Fruit fly (Drosophila melanogaster): ENCODE measurements around the gene spidey.

Gene spidey

dm6 chrX:7891596-7892538 is 16.9 kb upstream of the spidey start, which contains the start of gene Nek2:
Nek2 (minus strand) TSS chrX:7891646.
- TF ChIP-seq ey (GFP tag; optimal IDR thresholded peaks at IDR 0.05) = no peak
- TF ChIP-seq jim (GFP tag; optimal IDR thresholded peaks at IDR 0.05) = no peak
- TF ChIP-seq OdsH (GFP tag; optimal IDR thresholded peaks at IDR 0.05) = peak; percentile 42
- no peak for TF ChIP-seq N (GFP tag; optimal IDR thresholded peaks at IDR 0.05)
- TF ChIP-seq CrebA (GFP tag; optimal IDR thresholded peaks at IDR 0.05; ENCODE audit: borderline replicate concordance) = no peak
- TF ChIP-seq foxo (GFP tag; optimal IDR thresholded peaks at IDR 0.05) = peak in 1 of 2 experiments; percentile 37
- no peak for TF ChIP-seq rgr (GFP tag; optimal IDR thresholded peaks at IDR 0.05)
- no peak for TF ChIP-seq Vsx2 (GFP tag; optimal IDR thresholded peaks at IDR 0.05; ENCODE audit: partially characterized antibody)
- TF ChIP-seq CG9705 (GFP tag; optimal IDR thresholded peaks at IDR 0.05) = no peak
- no peak for TF ChIP-seq Dif (GFP tag; optimal IDR thresholded peaks at IDR 0.05; ENCODE audit: partially characterized antibody)
- TF ChIP-seq Dfd (GFP tag; optimal IDR thresholded peaks at IDR 0.05) = no peak
- peak; percentile 23 for TF ChIP-seq psq (GFP tag; optimal IDR thresholded peaks at IDR 0.05)
- peak; percentile 49 for TF ChIP-seq Sp1 (GFP tag; optimal IDR thresholded peaks at IDR 0.05)
- no peak for TF ChIP-seq Mio (GFP tag; optimal IDR thresholded peaks at IDR 0.05)
- no peak for TF ChIP-seq GATAd (GFP tag; optimal IDR thresholded peaks at IDR 0.05)
- TF ChIP-seq dmrt93B (GFP tag; optimal IDR thresholded peaks at IDR 0.05) = no peak
- peak; percentile 15 for TF ChIP-seq fru (GFP tag; optimal IDR thresholded peaks at IDR 0.05)
- no peak for TF ChIP-seq Jra (GFP tag; optimal IDR thresholded peaks at IDR 0.05)
- no peak for TF ChIP-seq Hnf4 (GFP tag; optimal IDR thresholded peaks at IDR 0.05)
- peak; percentile 76 for TF ChIP-seq Myc (optimal IDR thresholded peaks at IDR 0.05)
- no peak for TF ChIP-seq sage (GFP tag; optimal IDR thresholded peaks at IDR 0.05)
- TF ChIP-seq woc (GFP tag; optimal IDR thresholded peaks at IDR 0.05) = peak; percentile 75
- no peak for TF ChIP-seq lola (GFP tag; optimal IDR thresholded peaks at IDR 0.05)
- TF ChIP-seq HLH106 (tag; optimal IDR thresholded peaks at IDR 0.05) = peak; percentile 51
- no peak for TF ChIP-seq brk (GFP tag; optimal IDR thresholded peaks at IDR 0.05)
- TF ChIP-seq dl (GFP tag; optimal IDR thresholded peaks at IDR 0.05; ENCODE audit: insufficient read depth in 1 of 2, partially characterized antibody in 2 of 2) = peak; percentile 13 to 46
- no peak for TF ChIP-seq Abd-B (GFP tag; optimal IDR thresholded peaks at IDR 0.05)
- no peak for TF ChIP-seq CG32264 (GFP tag; optimal IDR thresholded peaks at IDR 0.05)
- peak; percentile 24 for TF ChIP-seq h (GFP tag; optimal IDR thresholded peaks at IDR 0.05)

dm6 chrX:7892539-7892899 is 16.2 kb upstream of the spidey start:
- TF ChIP-seq usp (GFP tag; optimal IDR thresholded peaks at IDR 0.05) (no peak), HLH106 (tag; optimal IDR thresholded peaks at IDR 0.05) (peak; percentile 58), OdsH (GFP tag; optimal IDR thresholded peaks at IDR 0.05) (peak; percentile 52), br (GFP tag; optimal IDR thresholded peaks at IDR 0.05) (peak; percentile 39), ey (GFP tag; optimal IDR thresholded peaks at IDR 0.05) (peak; percentile 63), rgr (GFP tag; optimal IDR thresholded peaks at IDR 0.05) (peak; percentile 62), Hnf4 (GFP tag; optimal IDR thresholded peaks at IDR 0.05) (peak; percentile 38), foxo (GFP tag; optimal IDR thresholded peaks at IDR 0.05) (peak in 1 of 2 experiments; percentile 71), dl (GFP tag; optimal IDR thresholded peaks at IDR 0.05; ENCODE audit: insufficient read depth in 1 of 2, partially characterized antibody in 2 of 2) (no peak), Sp1 (GFP tag; optimal IDR thresholded peaks at IDR 0.05) (peak; percentile 62), psq (GFP tag; optimal IDR thresholded peaks at IDR 0.05) (peak; percentile 12), Dfd (GFP tag; optimal IDR thresholded peaks at IDR 0.05) (no peak), fru (GFP tag; optimal IDR thresholded peaks at IDR 0.05) (peak; percentile 68), h (GFP tag; optimal IDR thresholded peaks at IDR 0.05) (peak; percentile 59), dmrt93B (GFP tag; optimal IDR thresholded peaks at IDR 0.05) (peak; percentile 17)

- TF ChIP-seq Dif (GFP tag; optimal IDR thresholded peaks at IDR 0.05; ENCODE audit: partially characterized antibody) = no peak
- TF ChIP-seq rgr (GFP tag; optimal IDR thresholded peaks at IDR 0.05) = peak; percentile 70
- TF ChIP-seq brk (GFP tag; optimal IDR thresholded peaks at IDR 0.05) = no peak
- no peak for TF ChIP-seq usp (GFP tag; optimal IDR thresholded peaks at IDR 0.05)
- peak; percentile 59 for TF ChIP-seq Sp1 (GFP tag; optimal IDR thresholded peaks at IDR 0.05)
- TF ChIP-seq Jra (GFP tag; optimal IDR thresholded peaks at IDR 0.05) = peak; percentile 33
- TF ChIP-seq dmrt93B (GFP tag; optimal IDR thresholded peaks at IDR 0.05) = peak; percentile 9
- TF ChIP-seq OdsH (GFP tag; optimal IDR thresholded peaks at IDR 0.05) = peak; percentile 50
- TF ChIP-seq psq (GFP tag; optimal IDR thresholded peaks at IDR 0.05) = peak; percentile 55
- TF ChIP-seq woc (GFP tag; optimal IDR thresholded peaks at IDR 0.05) = peak; percentile 61
- TF ChIP-seq CrebA (GFP tag; optimal IDR thresholded peaks at IDR 0.05; ENCODE audit: borderline replicate concordance) = no peak
- no peak for TF ChIP-seq tai (GFP tag; optimal IDR thresholded peaks at IDR 0.05)
- no peak for TF ChIP-seq jim (GFP tag; optimal IDR thresholded peaks at IDR 0.05)
- peak; percentile 59 for TF ChIP-seq fru (GFP tag; optimal IDR thresholded peaks at IDR 0.05)
- peak; percentile 44 for TF ChIP-seq sv (GFP tag; optimal IDR thresholded peaks at IDR 0.05)
- peak; percentile 50 for TF ChIP-seq CG9705 (GFP tag; optimal IDR thresholded peaks at IDR 0.05)
- TF ChIP-seq Hr78 (GFP tag; optimal IDR thresholded peaks at IDR 0.05) = no peak
- peak; percentile 54 for TF ChIP-seq sage (GFP tag; optimal IDR thresholded peaks at IDR 0.05)
- TF ChIP-seq Abd-B (GFP tag; optimal IDR thresholded peaks at IDR 0.05) = no peak
- TF ChIP-seq Myc (optimal IDR thresholded peaks at IDR 0.05) = peak; percentile 68
- TF ChIP-seq Rel (GFP tag; optimal IDR thresholded peaks at IDR 0.05) = no peak
- TF ChIP-seq Rel (tag; optimal IDR thresholded peaks at IDR 0.05) = peak; percentile 21
- no peak for TF ChIP-seq Vsx2 (GFP tag; optimal IDR thresholded peaks at IDR 0.05; ENCODE audit: partially characterized antibody)
- peak; percentile 32 for TF ChIP-seq dsf (GFP tag; optimal IDR thresholded peaks at IDR 0.05; ENCODE audit: borderline replicate concordance)
- TF ChIP-seq Hr83 (GFP tag; optimal IDR thresholded peaks at IDR 0.05; ENCODE audit: poor library complexity, severe bottlenecking) = peak; percentile 31
- no peak for TF ChIP-seq Dfd (GFP tag; optimal IDR thresholded peaks at IDR 0.05)
- no peak for TF ChIP-seq CG32264 (GFP tag; optimal IDR thresholded peaks at IDR 0.05)
- TF ChIP-seq dl (GFP tag; optimal IDR thresholded peaks at IDR 0.05; ENCODE audit: insufficient read depth in 1 of 2, partially characterized antibody in 2 of 2) = no peak
Observed at dm6 chrX:7893411-7894122, 15.2 kb upstream of the spidey start, which contains the start of the genes CG45089, ND-MNLL and p115. CG45089 (minus strand) TSS chrX:7893798. ND-MNLL (minus strand) TSS chrX:7893798. p115 (plus strand) TSS chrX:7894031.

Data from whole organism, wandering third instar larva.